Worm (Caenorhabditis elegans) whole organism, young adult: ENCODE data around the gene myrf-1.

ENCODE experiments used
- Y56A3A.18 ChIP-seq: fragments of 200-800 bp; sonication (Bioruptor generic); IDR thresholded peaks from 2 replicates; pipeline ENCODE4 v1.3.6; 2022; ENCODE audit warnings: missing genetic modification reagents, missing genetic modification characterization, missing compliant biosample characterization
- Y79H2A.3 ChIP-seq: fragments of 200-800 bp; sonication (Bioruptor generic); conservative IDR thresholded peaks from 2 replicates; pipeline ENCODE4 v1.3.6; 2022; ENCODE audit warnings: missing genetic modification reagents, missing genetic modification characterization, missing compliant biosample characterization
- ama-1 ChIP-seq, 3 experiments: fragments of 150-350 bp in 1 of 3; sonication (generic microtip) in 2 of 3; optimal IDR thresholded peaks; 2 replicates each; lab custom pipeline; 2014 to 2018; ENCODE audit warnings: missing biosample characterization in 2 of 3, missing genetic modification characterization in 2 of 3, missing genetic modification reagents in 2 of 3
- aptf-2 ChIP-seq: fragments of 200-800 bp; sonication (Bioruptor generic); conservative IDR thresholded peaks from 2 replicates; pipeline ENCODE4 v1.3.6; 2022; ENCODE audit warnings: missing genetic modification reagents, missing genetic modification characterization, missing compliant biosample characterization
- atf-7 ChIP-seq: sonication (generic microtip); optimal IDR thresholded peaks from 2 replicates; lab custom pipeline; 2017; ENCODE audit warnings: mild to moderate bottlenecking, missing genetic modification characterization, missing compliant biosample characterization
- ceh-79 ChIP-seq: sonication (generic microtip); optimal IDR thresholded peaks from 2 replicates; lab custom pipeline; 2017; ENCODE audit warnings: mild to moderate bottlenecking, missing genetic modification characterization, missing compliant biosample characterization
- efl-1 ChIP-seq: fragments of 150-350 bp; optimal IDR thresholded peaks from 2 replicates; lab custom pipeline; 2014; ENCODE audit warnings: missing biosample characterization, missing genetic modification reagents, missing genetic modification characterization
- hlh-26 ChIP-seq: fragments of 200-800 bp; sonication (Bioruptor generic); conservative IDR thresholded peaks from 2 replicates; pipeline ENCODE4 v1.3.6; 2022; ENCODE audit warnings: missing genetic modification reagents, missing genetic modification characterization, missing compliant biosample characterization
- madf-6 ChIP-seq: fragments of 200-800 bp; sonication (Bioruptor generic); IDR thresholded peaks from 2 replicates; pipeline ENCODE4 v1.3.6; 2022; ENCODE audit warnings: missing genetic modification reagents, missing genetic modification characterization, missing compliant biosample characterization
- nhr-80 ChIP-seq: sonication (generic microtip); optimal IDR thresholded peaks from 2 replicates; lab custom pipeline; 2016; ENCODE audit warnings: missing genetic modification characterization, missing compliant biosample characterization
- sdz-38 ChIP-seq: sonication (generic microtip); optimal IDR thresholded peaks from 2 replicates; lab custom pipeline; 2016; ENCODE audit warnings: missing genotype, missing genetic modification characterization, missing compliant biosample characterization
- somi-1 ChIP-seq: fragments of 200-800 bp; sonication (Bioruptor generic); optimal IDR thresholded peaks from 2 replicates; lab custom pipeline; 2018; ENCODE audit warnings: mild to moderate bottlenecking, missing genetic modification characterization, missing compliant biosample characterization
- unc-62 ChIP-seq: fragments of 150-350 bp; optimal IDR thresholded peaks from 2 replicates; lab custom pipeline; 2014; ENCODE audit warnings: missing biosample characterization, missing genetic modification reagents, missing genetic modification characterization
- ztf-6 ChIP-seq: fragments of 200-800 bp; sonication (Bioruptor generic); IDR thresholded peaks from 2 replicates; pipeline ENCODE4 v1.3.6; 2022; ENCODE audit warnings: missing genetic modification reagents, missing genetic modification characterization, missing compliant biosample characterization

DNA sequence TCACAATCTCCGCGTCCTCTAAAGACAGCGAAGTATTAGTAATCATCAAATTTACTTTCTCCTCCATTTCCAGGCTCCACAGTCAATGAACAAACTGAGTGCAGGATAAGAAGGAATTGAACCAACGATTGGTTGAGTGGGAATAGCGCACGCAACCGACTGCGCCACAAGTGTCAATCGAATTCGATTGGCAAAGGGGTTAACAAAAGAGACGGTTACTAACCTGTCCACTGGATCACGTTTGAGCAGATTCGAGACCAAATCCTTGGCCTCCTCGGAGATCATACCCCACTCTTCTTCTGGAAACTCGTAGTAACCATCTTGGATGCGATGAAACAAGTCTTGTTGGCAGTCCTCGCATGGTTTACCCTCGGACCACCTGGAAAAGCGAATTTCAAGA lies 42.9 kb upstream of the myrf-1 start:
- TF ChIP-seq ztf-6 (0 out of 2 replicates have a peak, but pooled peaks have one; percentile 48), nhr-80 (tag; lab: Kevin White, UChicago) (no peak), Y79H2A.3 (peak; percentile 61; the same call in 1 of the 2 replicates), ama-1 (optimal IDR thresholded peaks at IDR 0.05; lab: Kevin White, UChicago) (peak; percentile 93), ama-1 (GFP tag; optimal IDR thresholded peaks at IDR 0.05; lab: Kevin White, UChicago) (no peak), madf-6 (GFP tag; lab: Robert Waterston, UW) (0 out of 2 replicates have a peak, but pooled peaks have one; percentile 13), sdz-38 (tag; lab: Kevin White, UChicago) (no peak), aptf-2 (GFP tag; lab: Robert Waterston, UW) (no peak), unc-62 (GFP tag; lab: Kevin White, UChicago) (no peak), somi-1 (GFP tag; lab: Kevin White, UChicago) (no peak), atf-7 (no peak), hlh-26 (GFP tag; lab: Robert Waterston, UW) (no peak), ceh-79 (tag; lab: Kevin White, UChicago) (no peak), Y56A3A.18 (peak; percentile 10; the same call in 1 of the 2 replicates), efl-1 (GFP tag; lab: Kevin White, UChicago) (no peak)
